Fruit fly (Drosophila melanogaster): ENCODE data around the gene Arp1.

dm6 chr3R:12656946-12657566 lies 34.5 kb upstream of the Arp1 start:
- TF ChIP-seq pan (optimal IDR thresholded peaks at IDR 0.05): no peak
- TF ChIP-seq usp (GFP tag; optimal IDR thresholded peaks at IDR 0.05): no peak

Measured in whole organism.